Fruit fly (Drosophila melanogaster): Measurements from ENCODE around the gene chas.

Gene chas

DNA sequence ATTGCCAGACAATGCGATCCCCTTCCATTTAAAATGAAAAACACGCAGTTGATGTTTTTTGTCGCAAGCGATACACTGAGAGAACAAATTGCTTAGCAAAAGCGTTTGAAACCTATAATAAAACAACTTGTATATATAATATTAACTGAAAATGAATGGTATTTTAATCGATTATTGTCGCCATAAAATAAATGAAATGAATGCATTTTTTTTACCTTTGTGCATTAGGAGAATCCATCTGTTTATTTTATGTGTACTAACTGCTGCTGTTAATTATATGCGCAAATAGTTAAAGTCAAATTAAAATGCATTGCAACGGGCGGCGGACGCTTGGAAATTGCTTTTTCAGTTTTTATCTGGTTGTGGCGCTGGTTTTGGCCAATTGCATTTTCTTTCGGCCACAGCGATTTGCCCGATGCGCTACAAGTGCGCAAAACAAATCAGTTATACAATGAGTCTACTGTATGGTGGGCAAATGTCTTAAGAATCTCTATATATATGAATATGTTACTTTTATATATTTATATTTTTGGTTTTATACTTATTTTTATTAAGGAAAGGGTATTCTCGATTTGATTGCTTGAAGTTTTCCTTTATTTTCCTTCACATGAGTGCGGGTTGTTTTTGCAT lies 28.1 kb upstream of the chas start (continued):
- no peak for TF ChIP-seq tin (GFP tag; optimal IDR thresholded peaks at IDR 0.05)
- TF ChIP-seq CG12744 (GFP tag; optimal IDR thresholded peaks at IDR 0.05): no peak
- no peak for TF ChIP-seq otp (GFP tag; IDR thresholded peaks at IDR 0.05)
- TF ChIP-seq CG10565 (GFP tag; optimal IDR thresholded peaks at IDR 0.05): no peak
- peak; percentile 20 for TF ChIP-seq CG10209 (GFP tag; optimal IDR thresholded peaks at IDR 0.05)
- TF ChIP-seq CG7271 (tag; optimal IDR thresholded peaks at IDR 0.05): no peak
- TF ChIP-seq CG13296 (GFP tag; optimal IDR thresholded peaks at IDR 0.05): peak; percentile 31
- TF ChIP-seq CG14667 (GFP tag; IDR thresholded peaks at IDR 0.05): no peak
- TF ChIP-seq run (tag; optimal IDR thresholded peaks at IDR 0.05): no peak
- TF ChIP-seq CG17829 (tag; optimal IDR thresholded peaks at IDR 0.05): peak; percentile 41
- no peak for TF ChIP-seq CG5245 (GFP tag; optimal IDR thresholded peaks at IDR 0.05)
- peak; percentile 23 for TF ChIP-seq Blimp-1 (GFP tag; optimal IDR thresholded peaks at IDR 0.05)
- no peak for TF ChIP-seq CG17385 (GFP tag; optimal IDR thresholded peaks at IDR 0.05)
- no peak for TF ChIP-seq CG14710 (tag; optimal IDR thresholded peaks at IDR 0.05)
- no peak for TF ChIP-seq pum (GFP tag; optimal IDR thresholded peaks at IDR 0.05)
- TF ChIP-seq C15 (GFP tag; IDR thresholded peaks at IDR 0.05): no peak
- no peak for TF ChIP-seq gce (GFP tag; IDR thresholded peaks at IDR 0.05)
- TF ChIP-seq bab2 (GFP tag; optimal IDR thresholded peaks at IDR 0.05): no peak
- TF ChIP-seq Fer3 (tag; optimal IDR thresholded peaks at IDR 0.05): peak; percentile 45
- no peak for TF ChIP-seq nerfin-2 (GFP tag; IDR thresholded peaks at IDR 0.05; ENCODE audit: partially characterized antibody)
- no peak for TF ChIP-seq CG3407 (GFP tag; optimal IDR thresholded peaks at IDR 0.05)
- TF ChIP-seq CG4854 (GFP tag; optimal IDR thresholded peaks at IDR 0.05): no peak
- 0 out of 2 replicates have a peak, but pooled peaks have one; percentile 26 for TF ChIP-seq CG4404 (GFP tag; IDR thresholded peaks at IDR 0.05)
- TF ChIP-seq CG11560 (tag; IDR thresholded peaks at IDR 0.05): no peak
- no peak for TF ChIP-seq ro (GFP tag; IDR thresholded peaks at IDR 0.05)
- TF ChIP-seq MESR4 (GFP tag; optimal IDR thresholded peaks at IDR 0.05): no peak
- TF ChIP-seq CG9727 (GFP tag; optimal IDR thresholded peaks at IDR 0.05): peak; percentile 31
- no peak for TF ChIP-seq CG6654 (GFP tag; optimal IDR thresholded peaks at IDR 0.05)
- no peak for TF ChIP-seq CG13287 (GFP tag; IDR thresholded peaks at IDR 0.05; ENCODE audit: partially characterized antibody)
- no peak for TF ChIP-seq GATAe (GFP tag; conservative IDR thresholded peaks at IDR 0.05)
- no peak for TF ChIP-seq Camta (GFP tag; optimal IDR thresholded peaks at IDR 0.05)
- TF ChIP-seq emc (GFP tag; optimal IDR thresholded peaks at IDR 0.05): no peak
- TF ChIP-seq CG3995 (GFP tag; optimal IDR thresholded peaks at IDR 0.05): no peak
- TF ChIP-seq Hsf (GFP tag; optimal IDR thresholded peaks at IDR 0.05): peak; percentile 4
- no peak for TF ChIP-seq gro (GFP tag; optimal IDR thresholded peaks at IDR 0.05)
- TF ChIP-seq maf-S (GFP tag; optimal IDR thresholded peaks at IDR 0.05): no peak
- no peak for TF ChIP-seq B-H1 (GFP tag; IDR thresholded peaks at IDR 0.05)
- peak; percentile 55 for TF ChIP-seq CG13424 (tag; optimal IDR thresholded peaks at IDR 0.05)
- no peak for TF ChIP-seq Tbp (GFP tag; optimal IDR thresholded peaks at IDR 0.05)
- no peak for TF ChIP-seq Rx (GFP tag; IDR thresholded peaks at IDR 0.05)
- no peak for TF ChIP-seq hbn (GFP tag; IDR thresholded peaks at IDR 0.05; ENCODE audit: partially characterized antibody)
- no peak for TF ChIP-seq corto (GFP tag; optimal IDR thresholded peaks at IDR 0.05)
- no peak for TF ChIP-seq Ets65A (GFP tag)
- TF ChIP-seq repo (GFP tag; optimal IDR thresholded peaks at IDR 0.05): no peak
- no peak for TF ChIP-seq Hr3 (GFP tag; optimal IDR thresholded peaks at IDR 0.05)
- no peak for TF ChIP-seq CG34422 (GFP tag; IDR thresholded peaks at IDR 0.05)
- TF ChIP-seq sima (GFP tag; optimal IDR thresholded peaks at IDR 0.05): no peak
- TF ChIP-seq shn (GFP tag; optimal IDR thresholded peaks at IDR 0.05): no peak
- peak; percentile 14 for TF ChIP-seq unpg (GFP tag; optimal IDR thresholded peaks at IDR 0.05)
- TF ChIP-seq Drgx (GFP tag; IDR thresholded peaks at IDR 0.05): peak; percentile 68
- TF ChIP-seq sd (tag; optimal IDR thresholded peaks at IDR 0.05): no peak

Data from whole organism, embryonic.